Worm (Caenorhabditis elegans): ENCODE results near the gene nhx-6.
"Not testable (repeated sequence)": the region's sequence is repeated elsewhere in the genome, so short reads cannot be mapped to it uniquely, and the experiment has no call there.

nhx-6 gene

ce11 chrII:1627783-1628182 lies 42.8 kb upstream of the nhx-6 start, which contains the start of gene C08E3.15:
C08E3.15 (minus strand) TSS chrII:1627883.
- not testable (repeated sequence) for TF ChIP-seq fkh-10 (GFP tag; optimal IDR thresholded peaks at IDR 0.05); nhr-28 (tag; optimal IDR thresholded peaks at IDR 0.05); nhr-23 (tag; optimal IDR thresholded peaks at IDR 0.05)

- not testable (repeated sequence) for TF ChIP-seq fos-1, nhr-11, snpc-4 (tag; optimal IDR thresholded peaks at IDR 0.05)
Measured at ce11 chrII:1632216-1632615, 38.4 kb upstream of the nhx-6 start, which contains the start of gene C08E3.13. C08E3.13 (minus strand) TSS chrII:1632316.

DNA sequence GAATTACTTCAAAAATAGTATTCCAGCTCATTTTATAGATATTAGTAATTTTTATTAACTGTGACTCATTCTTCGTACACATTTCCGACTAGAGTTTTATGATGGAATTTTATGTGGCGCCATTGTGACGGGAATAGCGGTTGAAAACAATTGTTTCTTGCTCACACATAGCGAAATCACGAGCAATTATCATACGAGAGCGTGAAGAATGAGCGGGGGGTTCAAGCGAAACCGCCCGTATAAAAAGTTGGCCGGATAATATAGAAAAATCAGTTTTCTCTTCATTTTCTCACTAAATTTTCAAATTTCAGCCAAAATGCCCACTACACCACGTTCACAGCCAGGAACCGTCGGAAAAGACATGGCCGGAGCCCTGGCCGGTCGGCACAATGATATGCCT lies 37.1 kb upstream of the nhx-6 start, which contains the start of gene C08E3.1:
Gene C08E3.1 (plus strand): TSS at position 301 of the 400 bp plus-strand sequence.
- not testable (repeated sequence) for TF ChIP-seq lin-15B, ceh-82, nhr-28 (tag; optimal IDR thresholded peaks at IDR 0.05)

ce11 chrII:1635969-1636368 lies 34.7 kb upstream of the nhx-6 start:
- no peak for TF ChIP-seq ztf-11 (tag; optimal IDR thresholded peaks at IDR 0.05)
- no peak for TF ChIP-seq lsy-12 (tag; optimal IDR thresholded peaks at IDR 0.05)
- TF ChIP-seq elt-2 (tag; optimal IDR thresholded peaks at IDR 0.05), result peak; percentile 70
- no peak for TF ChIP-seq ztf-4 (tag; optimal IDR thresholded peaks at IDR 0.05)
- no peak for TF ChIP-seq snpc-4 (tag; optimal IDR thresholded peaks at IDR 0.05)
- TF ChIP-seq nhr-11 (tag; optimal IDR thresholded peaks at IDR 0.05), result no peak
- no peak for TF ChIP-seq nhr-28 (tag; optimal IDR thresholded peaks at IDR 0.05)
- TF ChIP-seq nhr-25 (tag; optimal IDR thresholded peaks at IDR 0.05), result no peak
- TF ChIP-seq pqm-1 (tag; optimal IDR thresholded peaks at IDR 0.05), result peak; percentile 47
- TF ChIP-seq lin-39 (tag; optimal IDR thresholded peaks at IDR 0.05), result no peak
- TF ChIP-seq nhr-76 (tag; optimal IDR thresholded peaks at IDR 0.05), result no peak
- TF ChIP-seq ceh-9 (tag; optimal IDR thresholded peaks at IDR 0.05), result no peak
- TF ChIP-seq mdl-1 (tag; optimal IDR thresholded peaks at IDR 0.05), result no peak
- TF ChIP-seq nhr-77 (tag; optimal IDR thresholded peaks at IDR 0.05), result no peak

DNA sequence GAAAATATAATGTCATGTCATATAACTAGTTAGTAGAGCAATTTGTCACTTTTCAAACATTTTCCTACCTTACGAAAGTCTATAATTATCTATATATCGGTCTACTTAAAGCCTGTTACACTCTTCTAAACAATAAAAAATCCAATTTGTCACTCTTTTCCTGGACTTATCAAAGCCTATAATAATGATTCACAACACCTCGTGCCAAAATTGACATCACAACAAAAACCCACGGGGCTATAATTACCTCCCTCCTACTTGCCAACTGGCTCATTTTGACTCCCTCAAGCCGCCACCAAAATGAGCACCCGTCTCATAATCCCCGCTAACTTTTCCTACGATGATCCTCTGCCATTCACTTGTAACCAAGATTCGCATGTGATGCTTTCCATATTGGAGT lies 34.2 kb upstream of the nhx-6 start, which contains the start of gene srg-20:
Gene srg-20 (plus strand): TSS at position 301 of the 400 bp plus-strand sequence.
- TF ChIP-seq lin-15B, nhr-11, jun-1 (tag; optimal IDR thresholded peaks at IDR 0.05): not testable (repeated sequence)

DNA sequence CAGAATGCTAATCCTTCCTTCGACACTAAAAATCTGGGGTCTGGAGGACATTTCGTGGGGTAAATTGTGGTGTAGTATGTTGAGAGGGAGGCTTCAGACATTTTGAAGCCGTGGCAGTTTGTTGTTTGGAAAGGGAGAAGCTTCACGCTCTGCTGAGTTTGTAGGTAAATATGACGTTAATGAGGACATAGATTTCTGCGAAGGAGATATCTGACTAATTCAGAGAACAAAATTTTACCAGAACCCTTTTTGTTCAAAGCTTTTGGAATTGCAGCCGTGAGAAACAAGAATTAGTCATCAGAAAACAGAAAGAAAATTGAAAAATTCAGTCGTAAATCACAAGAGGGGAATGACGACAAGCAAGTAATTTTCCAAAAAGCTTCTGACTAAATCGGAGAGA lies 30.1 kb upstream of the nhx-6 start, which contains the start of gene srh-72:
Gene srh-72 (minus strand): TSS at position 101 of the 400 bp plus-strand sequence.
- TF ChIP-seq nhr-237 (tag; optimal IDR thresholded peaks at IDR 0.05) (no peak), zag-1 (tag; optimal IDR thresholded peaks at IDR 0.05) (no peak), ZK546.5 (tag; optimal IDR thresholded peaks at IDR 0.05) (no peak), lsy-12 (tag; optimal IDR thresholded peaks at IDR 0.05) (no peak)

DNA sequence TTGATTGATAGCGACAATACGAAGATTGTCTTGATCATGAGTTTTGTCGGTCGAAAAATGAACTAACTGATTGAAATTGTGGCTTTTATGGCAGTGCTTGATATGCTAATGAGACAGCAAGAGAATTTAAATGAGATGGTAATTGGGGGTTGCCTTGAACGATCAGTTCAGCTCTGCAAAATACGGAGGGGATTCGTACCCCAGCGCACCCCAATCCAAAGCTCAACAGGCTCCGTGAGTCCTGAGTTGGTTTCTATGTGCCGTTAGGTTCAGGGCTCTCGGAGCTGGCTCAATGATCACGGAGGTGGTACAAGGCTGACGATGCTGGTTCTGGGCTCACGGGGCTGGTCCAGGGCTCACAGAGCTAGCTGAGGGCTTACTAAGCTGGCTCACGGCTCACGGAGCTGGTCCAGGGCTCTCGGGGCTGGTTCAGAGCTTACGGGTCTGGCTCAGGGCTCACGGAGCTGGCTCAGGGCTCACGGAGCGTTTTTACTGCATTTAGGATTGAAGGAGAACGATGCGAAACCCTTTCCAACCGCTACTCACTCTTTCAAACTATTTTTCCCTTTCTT lies 25.8 kb upstream of the nhx-6 start, which contains the start of gene ZC204.6:
Gene ZC204.6 (minus strand): TSS at position 51 of the 572 bp plus-strand sequence.
- no peak for TF ChIP-seq hmg-11 (tag; optimal IDR thresholded peaks at IDR 0.05)
- no peak for TF ChIP-seq nhr-76 (tag; optimal IDR thresholded peaks at IDR 0.05)
- TF ChIP-seq elt-3 (tag; optimal IDR thresholded peaks at IDR 0.05), result no peak
- no peak for TF ChIP-seq nhr-12 (tag; optimal IDR thresholded peaks at IDR 0.05)
- TF ChIP-seq fkh-10 (GFP tag; optimal IDR thresholded peaks at IDR 0.05), result no peak
- no peak for TF ChIP-seq nfya-1 (tag; optimal IDR thresholded peaks at IDR 0.05; ENCODE audit: insufficient read depth)
- no peak for TF ChIP-seq nhr-25 (tag; optimal IDR thresholded peaks at IDR 0.05)
- TF ChIP-seq daf-12 (tag; optimal IDR thresholded peaks at IDR 0.05), result no peak
- TF ChIP-seq tbx-2 (tag; optimal IDR thresholded peaks at IDR 0.05), result no peak
- no peak for TF ChIP-seq zag-1 (tag; optimal IDR thresholded peaks at IDR 0.05)
- TF ChIP-seq lin-15B (tag; optimal IDR thresholded peaks at IDR 0.05), result no peak
- TF ChIP-seq unc-39 (tag; optimal IDR thresholded peaks at IDR 0.05), result no peak
